Worm (Caenorhabditis elegans) whole organism, L4 larva: Measurements from ENCODE around the gene Y43F8C.5.

Source experiments
- F26F4.8 ChIP-seq: fragments of 200-800 bp; sonication (Bioruptor generic); conservative IDR thresholded peaks from 2 replicates; pipeline ENCODE4 v1.3.6; 2022; ENCODE audit warnings: missing genetic modification characterization, missing compliant biosample characterization
- F44E2.7 ChIP-seq: fragments of 200-800 bp; sonication (Bioruptor generic); IDR thresholded peaks from 2 replicates; pipeline ENCODE4 v2.1.2; 2022; ENCODE audit warnings: missing genetic modification characterization, missing compliant biosample characterization
- F49E8.2 ChIP-seq: sonication (generic microtip); optimal IDR thresholded peaks from 2 replicates; lab custom pipeline; 2016; ENCODE audit warnings: missing compliant biosample characterization, mild to moderate bottlenecking, missing genetic modification characterization, borderline replicate concordance
- T26A8.4 ChIP-seq: fragments of 200-800 bp; sonication (Bioruptor generic); IDR thresholded peaks from 2 replicates; pipeline ENCODE4 v1.3.6; 2022; ENCODE audit warnings: missing genetic modification characterization, missing compliant biosample characterization
- Y105C5A.15 ChIP-seq: fragments of 200-800 bp; sonication (Bioruptor generic); IDR thresholded peaks from 2 replicates; pipeline ENCODE4 v1.3.6; 2022; ENCODE audit warnings: missing genetic modification characterization, missing compliant biosample characterization
- Y48G9A.11 ChIP-seq: fragments of 200-800 bp; sonication (Bioruptor generic); IDR thresholded peaks from 2 replicates; pipeline ENCODE4 v1.3.6; 2022; ENCODE audit warnings: missing genetic modification reagents, missing genetic modification characterization, missing compliant biosample characterization
- Y75B8A.6 ChIP-seq: fragments of 200-800 bp; sonication (Bioruptor generic); IDR thresholded peaks from 2 replicates; pipeline ENCODE4 v1.3.6; 2022; ENCODE audit warnings: missing genetic modification reagents, missing genetic modification characterization, missing compliant biosample characterization
- ZK337.2 ChIP-seq: fragments of 200-800 bp; sonication (Bioruptor generic); IDR thresholded peaks from 2 replicates; pipeline ENCODE4 v1.3.6; 2022; ENCODE audit warnings: missing genetic modification reagents, missing genetic modification characterization, missing compliant biosample characterization
- ceh-28 ChIP-seq: fragments of 150-350 bp; optimal IDR thresholded peaks from 2 replicates; lab custom pipeline; 2014; ENCODE audit warnings: missing biosample characterization, missing genetic modification reagents, missing genetic modification characterization
- ceh-32 ChIP-seq: sonication (generic microtip); optimal IDR thresholded peaks from 2 replicates; lab custom pipeline; 2016; ENCODE audit warnings: mild to moderate bottlenecking, missing genetic modification characterization, missing compliant biosample characterization; ENCODE audit not compliant: poor library complexity
- ceh-44 ChIP-seq: fragments of 200-800 bp; sonication (Bioruptor generic); IDR thresholded peaks from 2 replicates; pipeline ENCODE4 v1.3.6; 2022; ENCODE audit warnings: missing genetic modification reagents, missing genetic modification characterization, missing compliant biosample characterization
- ceh-62 ChIP-seq: sonication (generic microtip); optimal IDR thresholded peaks from 2 replicates; lab custom pipeline; 2017; ENCODE audit warnings: missing biosample characterization, missing genetic modification characterization
- dmd-8 ChIP-seq: fragments of 200-800 bp; sonication (Bioruptor generic); IDR thresholded peaks from 2 replicates; pipeline ENCODE4 v1.3.6; 2022; ENCODE audit warnings: missing genetic modification characterization, missing compliant biosample characterization
- dmd-9 ChIP-seq: fragments of 200-800 bp; sonication (Bioruptor generic); IDR thresholded peaks from 2 replicates; pipeline ENCODE4 v1.3.6; 2022; ENCODE audit warnings: missing genetic modification reagents, missing genetic modification characterization, missing compliant biosample characterization
- dpl-1 ChIP-seq: fragments of 150-350 bp; optimal IDR thresholded peaks from 2 replicates; lab custom pipeline; 2014; ENCODE audit warnings: missing biosample characterization, missing genetic modification reagents, missing genetic modification characterization
- egl-27 ChIP-seq: sonication (generic microtip); optimal IDR thresholded peaks from 3 replicates; lab custom pipeline; 2017; ENCODE audit warnings: missing biosample characterization, missing genetic modification reagents, missing genetic modification characterization
- egl-43 ChIP-seq: fragments of 200-800 bp; sonication (Bioruptor generic); IDR thresholded peaks from 2 replicates; pipeline ENCODE4 v1.3.6; 2022; ENCODE audit warnings: missing genetic modification reagents, missing genetic modification characterization, missing compliant biosample characterization
- fkh-10 ChIP-seq: fragments of 150-350 bp; optimal IDR thresholded peaks from 2 replicates; lab custom pipeline; 2014; ENCODE audit warnings: missing biosample characterization, missing genetic modification reagents, missing genetic modification characterization
- fos-1 ChIP-seq: fragments of 150-350 bp; optimal IDR thresholded peaks from 2 replicates; lab custom pipeline; 2014; ENCODE audit warnings: missing biosample characterization, missing genetic modification characterization
- hif-1 ChIP-seq, 2 experiments: sonication (generic microtip); optimal IDR thresholded peaks; 2 replicates each; lab custom pipeline; 2016 to 2017; ENCODE audit warnings: missing compliant biosample characterization in 2 of 2, missing genetic modification characterization in 2 of 2, missing genetic modification reagents in 2 of 2, missing genotype in 2 of 2, mild to moderate bottlenecking in 1 of 2
- hlh-11 ChIP-seq: fragments of 200-800 bp; sonication (Bioruptor generic); optimal IDR thresholded peaks from 2 replicates; lab custom pipeline; 2018; ENCODE audit warnings: mild to moderate bottlenecking, missing genetic modification characterization, missing compliant biosample characterization
- hlh-30 ChIP-seq: sonication (generic microtip); optimal IDR thresholded peaks from 2 replicates; lab custom pipeline; 2017; ENCODE audit warnings: antibody characterized with exemption, mild to moderate bottlenecking, missing genetic modification characterization, missing compliant biosample characterization; ENCODE audit not compliant: insufficient read depth
- hmg-1.1 ChIP-seq: fragments of 200-800 bp; sonication (Bioruptor generic); IDR thresholded peaks from 2 replicates; pipeline ENCODE4 v1.3.6; 2022; ENCODE audit warnings: missing genetic modification reagents, missing genetic modification characterization, missing compliant biosample characterization
- lim-7 ChIP-seq: fragments of 200-800 bp; sonication (Bioruptor generic); IDR thresholded peaks from 2 replicates; pipeline ENCODE4 v1.3.6; 2022; ENCODE audit warnings: missing genetic modification characterization, missing compliant biosample characterization
- lin-1 ChIP-seq: fragments of 200-800 bp; sonication (Bioruptor generic); IDR thresholded peaks from 2 replicates; pipeline ENCODE4 v1.3.6; 2022; ENCODE audit warnings: missing genetic modification reagents, missing genetic modification characterization, missing compliant biosample characterization
- lin-13 ChIP-seq: fragments of 150-350 bp; optimal IDR thresholded peaks from 2 replicates; lab custom pipeline; 2014; ENCODE audit warnings: missing biosample characterization, missing genetic modification reagents, missing genetic modification characterization
- lin-15B ChIP-seq: fragments of 150-350 bp; sonication (generic microtip); optimal IDR thresholded peaks from 3 replicates; lab custom pipeline; 2014; ENCODE audit warnings: missing biosample characterization, missing genetic modification characterization
- lin-29 ChIP-seq: fragments of 200-800 bp; sonication (Bioruptor generic); IDR thresholded peaks from 2 replicates; pipeline ENCODE4 v1.3.6; 2022; ENCODE audit warnings: missing genetic modification reagents, missing genetic modification characterization, missing compliant biosample characterization
- lin-38 ChIP-seq: fragments of 200-800 bp; sonication (Bioruptor generic); IDR thresholded peaks from 2 replicates; pipeline ENCODE4 v1.3.6; 2022; ENCODE audit warnings: missing genetic modification reagents, missing genetic modification characterization, missing compliant biosample characterization
- lin-39 ChIP-seq: fragments of 150-350 bp; optimal IDR thresholded peaks from 2 replicates; lab custom pipeline; 2014; ENCODE audit warnings: missing biosample characterization, missing genetic modification reagents, missing genetic modification characterization
- lir-3 ChIP-seq: sonication (generic microtip); optimal IDR thresholded peaks from 2 replicates; lab custom pipeline; 2016; ENCODE audit warnings: mild to moderate bottlenecking, missing genetic modification characterization, missing compliant biosample characterization
- mdl-1 ChIP-seq, 2 experiments: fragments of 150-350 bp in 1 of 2; sonication (generic microtip) in 1 of 2; optimal IDR thresholded peaks; 2 replicates each; lab custom pipeline; 2014 to 2017; ENCODE audit warnings: missing biosample characterization in 2 of 2, missing genetic modification characterization in 2 of 2
- mep-1 ChIP-seq: fragments of 150-350 bp; sonication (generic microtip); optimal IDR thresholded peaks from 3 replicates; lab custom pipeline; 2014; ENCODE audit warnings: missing biosample characterization, missing genetic modification characterization
- mes-2 ChIP-seq: sonication (generic microtip); optimal IDR thresholded peaks from 2 replicates; lab custom pipeline; 2016; ENCODE audit warnings: missing genotype, mild to moderate bottlenecking, missing genetic modification characterization, missing compliant biosample characterization; ENCODE audit not compliant: poor library complexity, severe bottlenecking
- mxl-2 ChIP-seq: fragments of 200-800 bp; sonication (Bioruptor generic); conservative IDR thresholded peaks from 2 replicates; pipeline ENCODE4 v1.3.6; 2022; ENCODE audit warnings: missing genetic modification reagents, missing genetic modification characterization, missing compliant biosample characterization
- mxl-3 ChIP-seq: fragments of 200-800 bp; sonication (Bioruptor generic); optimal IDR thresholded peaks from 2 replicates; lab custom pipeline; 2018; ENCODE audit warnings: mild to moderate bottlenecking, missing genetic modification characterization, missing compliant biosample characterization
- nhr-10 ChIP-seq: fragments of 150-350 bp; optimal IDR thresholded peaks from 2 replicates; lab custom pipeline; 2014; ENCODE audit warnings: missing biosample characterization, missing genetic modification characterization
- nhr-237 ChIP-seq: sonication (generic microtip); optimal IDR thresholded peaks from 2 replicates; lab custom pipeline; 2017; ENCODE audit warnings: missing biosample characterization, missing genetic modification characterization
- nhr-76 ChIP-seq: fragments of 150-350 bp; optimal IDR thresholded peaks from 2 replicates; lab custom pipeline; 2014; ENCODE audit warnings: missing biosample characterization, missing genetic modification characterization
- set-16 ChIP-seq: fragments of 200-800 bp; sonication (Bioruptor generic); IDR thresholded peaks from 2 replicates; pipeline ENCODE4 v1.3.6; 2022; ENCODE audit warnings: missing genetic modification reagents, missing genetic modification characterization, missing compliant biosample characterization
- skn-1 ChIP-seq: fragments of 150-350 bp; optimal IDR thresholded peaks from 2 replicates; lab custom pipeline; 2014; ENCODE audit warnings: missing biosample characterization, missing genetic modification characterization
- snpc-4 ChIP-seq: fragments of 150-350 bp; optimal IDR thresholded peaks from 2 replicates; lab custom pipeline; 2014; ENCODE audit warnings: missing biosample characterization, missing genetic modification characterization
- spr-1 ChIP-seq: sonication (generic microtip); optimal IDR thresholded peaks from 2 replicates; lab custom pipeline; 2016; ENCODE audit warnings: mild to moderate bottlenecking, missing genetic modification characterization, missing compliant biosample characterization
- spr-3 ChIP-seq: fragments of 200-800 bp; sonication (Bioruptor generic); optimal IDR thresholded peaks from 2 replicates; lab custom pipeline; 2018; ENCODE audit warnings: mild to moderate bottlenecking, missing genetic modification characterization, missing compliant biosample characterization
- tra-1 ChIP-seq: fragments of 200-800 bp; sonication (Bioruptor generic); IDR thresholded peaks from 2 replicates; pipeline ENCODE4 v1.3.6; 2022; ENCODE audit warnings: missing genetic modification reagents, missing genetic modification characterization, missing compliant biosample characterization
- vab-7 ChIP-seq: fragments of 200-800 bp; sonication (Bioruptor generic); IDR thresholded peaks from 2 replicates; pipeline ENCODE4 v1.3.6; 2022; ENCODE audit warnings: missing genetic modification reagents, missing genetic modification characterization, missing compliant biosample characterization
- zfp-3 ChIP-seq: fragments of 200-800 bp; sonication (Bioruptor generic); conservative IDR thresholded peaks from 2 replicates; pipeline ENCODE4 v1.3.6; 2022; ENCODE audit warnings: missing genetic modification reagents, missing genetic modification characterization, missing compliant biosample characterization
- zip-11 ChIP-seq: fragments of 200-800 bp; sonication (Bioruptor generic); IDR thresholded peaks from 2 replicates; pipeline ENCODE4 v1.3.6; 2022; ENCODE audit warnings: missing genetic modification characterization, missing compliant biosample characterization
- zip-2 ChIP-seq: fragments of 150-350 bp; optimal IDR thresholded peaks from 2 replicates; lab custom pipeline; 2014; ENCODE audit warnings: missing biosample characterization, missing genetic modification characterization
- ztf-11 ChIP-seq: fragments of 150-350 bp; optimal IDR thresholded peaks from 2 replicates; lab custom pipeline; 2014; ENCODE audit warnings: missing biosample characterization, missing genetic modification characterization
- ztf-7 ChIP-seq: fragments of 150-350 bp; optimal IDR thresholded peaks from 2 replicates; lab custom pipeline; 2014; ENCODE audit warnings: missing biosample characterization, missing genetic modification characterization

Gene Y43F8C.5

ce11 chrV:19611675-19612345, 20.6 kb downstream of the Y43F8C.5 start (continued):
- TF ChIP-seq hmg-1.1 (GFP tag; lab: Robert Waterston, UW) (no peak), dpl-1 (GFP tag; lab: Kevin White, UChicago) (no peak), F49E8.2 (no peak), fkh-10 (GFP tag; lab: Kevin White, UChicago) (no peak), egl-27 (tag; lab: Kevin White, UChicago) (no peak), snpc-4 (tag; lab: Kevin White, UChicago) (no peak), lin-15B (tag; lab: Kevin White, UChicago) (no peak), F44E2.7 (no peak), T26A8.4 (GFP tag; lab: Robert Waterston, UW) (peak; percentile 66; the same call in 1 of the 2 replicates), lin-1 (GFP tag; lab: Robert Waterston, UW) (no peak), lir-3 (no peak), hif-1 (tag; optimal IDR thresholded peaks at IDR 0.05; lab: Kevin White, UChicago) (peak in 1 of 2 experiments; percentile 23), skn-1 (tag; lab: Kevin White, UChicago) (no peak), ceh-32 (no peak), tra-1 (GFP tag; lab: Robert Waterston, UW) (0 out of 2 replicates have a peak, but pooled peaks have one; percentile 8), lin-13 (peak; percentile 14), zip-2 (tag; lab: Kevin White, UChicago) (no peak), Y48G9A.11 (GFP tag; lab: Robert Waterston, UW) (no peak), nhr-237 (no peak), lin-39 (tag; lab: Kevin White, UChicago) (no peak), dmd-9 (GFP tag; lab: Robert Waterston, UW) (no peak), spr-3 (no peak), lin-29 (GFP tag; lab: Robert Waterston, UW) (0 out of 2 replicates have a peak, but pooled peaks have one; percentile 6), hlh-11 (no peak), dmd-8 (GFP tag; lab: Robert Waterston, UW) (no peak), mes-2 (tag; lab: Kevin White, UChicago) (peak; percentile 25), ztf-11 (tag; lab: Kevin White, UChicago) (no peak), lin-38 (GFP tag; lab: Robert Waterston, UW) (no peak), mdl-1 (tag; optimal IDR thresholded peaks at IDR 0.05; lab: Kevin White, UChicago) (no peak), hlh-30 (tag; lab: Kevin White, UChicago) (no peak), mep-1 (tag; lab: Kevin White, UChicago) (no peak), vab-7 (GFP tag; lab: Robert Waterston, UW) (no peak), fos-1 (tag; lab: Kevin White, UChicago) (no peak), zip-11 (GFP tag; lab: Robert Waterston, UW) (no peak), set-16 (GFP tag; lab: Robert Waterston, UW) (peak; percentile 75), F26F4.8 (GFP tag; lab: Robert Waterston, UW) (no peak), nhr-76 (tag; lab: Kevin White, UChicago) (no peak), nhr-10 (tag; lab: Kevin White, UChicago) (no peak), ceh-44 (GFP tag; lab: Robert Waterston, UW) (no peak), Y105C5A.15 (GFP tag; lab: Robert Waterston, UW) (no peak), ZK337.2 (GFP tag; lab: Robert Waterston, UW) (no peak), spr-1 (tag; lab: Kevin White, UChicago) (no peak), zfp-3 (GFP tag; lab: Robert Waterston, UW) (no peak), mxl-2 (GFP tag; lab: Robert Waterston, UW) (no peak), Y75B8A.6 (GFP tag; lab: Robert Waterston, UW) (no peak), lim-7 (GFP tag; lab: Robert Waterston, UW) (0 out of 2 replicates have a peak, but pooled peaks have one; percentile 32), mxl-3 (no peak), egl-43 (GFP tag; lab: Robert Waterston, UW) (peak; percentile 66), ceh-28 (no peak), ceh-62 (tag; lab: Kevin White, UChicago) (no peak), ztf-7 (tag; lab: Kevin White, UChicago) (no peak)
